Fruit fly (Drosophila melanogaster) whole organism, embryonic: ENCODE data around the gene Trf4-2.

Source experiments
- Antp ChIP-seq: fragments of 200-800 bp; sonication (Bioruptor generic); optimal IDR thresholded peaks from 3 replicates; lab custom pipeline; 2016; ENCODE audit warnings: missing biosample characterization, missing genetic modification characterization
- C15 ChIP-seq: fragments of 200-800 bp; sonication (Bioruptor generic); IDR thresholded peaks from 3 replicates; pipeline ENCODE4 v1.3.6; 2022; ENCODE audit warnings: missing biosample characterization, missing genetic modification characterization
- CG10543 ChIP-seq: fragments of 200-800 bp; sonication (Bioruptor generic); optimal IDR thresholded peaks from 3 replicates; lab custom pipeline; 2017; ENCODE audit warnings: missing biosample characterization, mild to moderate bottlenecking, missing genetic modification characterization, moderate library complexity
- CG11093 ChIP-seq: fragments of 200-800 bp; sonication (Bioruptor generic); IDR thresholded peaks from 3 replicates; pipeline ENCODE4 v1.3.6; 2022; ENCODE audit warnings: missing biosample characterization, missing genetic modification characterization
- CG12659 ChIP-seq: fragments of 200-800 bp; sonication (Bioruptor generic); optimal IDR thresholded peaks from 3 replicates; lab custom pipeline; 2017; ENCODE audit warnings: mild to moderate bottlenecking, missing biosample characterization, missing genetic modification reagents, missing genetic modification characterization
- CG13296 ChIP-seq: fragments of 200-800 bp; sonication (Bioruptor generic); optimal IDR thresholded peaks from 3 replicates; lab custom pipeline; 2018; ENCODE audit warnings: missing biosample characterization, mild to moderate bottlenecking, missing genetic modification characterization
- CG13624 ChIP-seq: fragments of 200-800 bp; sonication (Bioruptor generic); optimal IDR thresholded peaks from 2 replicates; lab custom pipeline; 2016; ENCODE audit warnings: missing biosample characterization, missing genetic modification characterization
- CG15011 ChIP-seq: fragments of 200-800 bp; sonication (Bioruptor generic); optimal IDR thresholded peaks from 3 replicates; lab custom pipeline; 2018; ENCODE audit warnings: missing biosample characterization, mild to moderate bottlenecking, missing genetic modification characterization
- CG15514 ChIP-seq: fragments of 200-800 bp; sonication (Bioruptor generic); optimal IDR thresholded peaks from 3 replicates; lab custom pipeline; 2017; ENCODE audit warnings: missing biosample characterization, missing genetic modification characterization, mild to moderate bottlenecking, moderate library complexity, missing genetic modification reagents
- CG17186 ChIP-seq: fragments of 200-800 bp; sonication (Bioruptor generic); optimal IDR thresholded peaks from 3 replicates; lab custom pipeline; 2017; ENCODE audit warnings: missing biosample characterization, missing genetic modification reagents, missing genetic modification characterization
- CG18619 ChIP-seq: fragments of 200-800 bp; sonication (Bioruptor generic); optimal IDR thresholded peaks from 3 replicates; lab custom pipeline; 2017; ENCODE audit warnings: missing biosample characterization, mild to moderate bottlenecking, missing genetic modification characterization
- CG2712 ChIP-seq: fragments of 200-800 bp; optimal IDR thresholded peaks from 3 replicates; lab custom pipeline; 2019; ENCODE audit warnings: missing biosample characterization, mild to moderate bottlenecking, missing genetic modification characterization, moderate library complexity
- CG3281 ChIP-seq: fragments of 200-800 bp; sonication (Bioruptor generic); optimal IDR thresholded peaks from 3 replicates; lab custom pipeline; 2017; ENCODE audit warnings: missing biosample characterization, mild to moderate bottlenecking, missing genetic modification characterization
- CG6272 ChIP-seq: fragments of 200-800 bp; sonication (Bioruptor generic); IDR thresholded peaks from 2 replicates; pipeline ENCODE4 v1.3.6; 2022; ENCODE audit warnings: missing biosample characterization, missing genetic modification characterization
- CG6683 ChIP-seq: fragments of 200-800 bp; sonication (Bioruptor generic); optimal IDR thresholded peaks from 2 replicates; lab custom pipeline; 2017; ENCODE audit warnings: missing biosample characterization, mild to moderate bottlenecking, missing genetic modification characterization, missing genetic modification reagents
- CG7963 ChIP-seq: fragments of 200-800 bp; sonication (Bioruptor generic); IDR thresholded peaks from 3 replicates; pipeline ENCODE4 v1.3.6; 2022; ENCODE audit warnings: missing biosample characterization, missing genetic modification characterization; ENCODE audit not compliant: partially characterized antibody
- CG8388 ChIP-seq: fragments of 200-800 bp; sonication (Bioruptor generic); optimal IDR thresholded peaks from 2 replicates; lab custom pipeline; 2019; ENCODE audit warnings: missing biosample characterization, mild to moderate bottlenecking, missing genetic modification characterization, moderate library complexity
- CG8944 ChIP-seq: fragments of 200-800 bp; sonication (Bioruptor generic); optimal IDR thresholded peaks from 3 replicates; lab custom pipeline; 2016; ENCODE audit warnings: missing biosample characterization, missing genetic modification characterization
- CG9215 ChIP-seq: fragments of 200-800 bp; sonication (Bioruptor generic); IDR thresholded peaks from 2 replicates; pipeline ENCODE4 v1.3.6; 2022; ENCODE audit warnings: missing biosample characterization, missing genetic modification characterization
- Dad ChIP-seq: fragments of 200-800 bp; sonication (Bioruptor generic); optimal IDR thresholded peaks from 3 replicates; lab custom pipeline; 2016; ENCODE audit warnings: missing biosample characterization, missing genetic modification characterization
- Ets97D ChIP-seq: fragments of 200-800 bp; sonication (Bioruptor generic); optimal IDR thresholded peaks from 3 replicates; lab custom pipeline; 2016; ENCODE audit warnings: missing biosample characterization, missing genetic modification characterization
- Fer3 ChIP-seq: fragments of 200-800 bp; sonication (Bioruptor generic); optimal IDR thresholded peaks from 2 replicates; lab custom pipeline; 2018; ENCODE audit warnings: missing biosample characterization, mild to moderate bottlenecking, missing genetic modification characterization, moderate library complexity
- HHEX ChIP-seq: fragments of 200-800 bp; sonication (Bioruptor generic); optimal IDR thresholded peaks from 3 replicates; lab custom pipeline; 2017; ENCODE audit warnings: missing biosample characterization, mild to moderate bottlenecking, missing genetic modification characterization, missing genetic modification reagents
- HmgD ChIP-seq: fragments of 200-800 bp; sonication (Bioruptor generic); optimal IDR thresholded peaks from 3 replicates; lab custom pipeline; 2016; ENCODE audit warnings: missing biosample characterization, missing genetic modification characterization
- Med ChIP-seq: fragments of 200-800 bp; sonication (Bioruptor generic); peaks from one replicate; lab custom pipeline; 2016; ENCODE audit warnings: missing biosample characterization, missing genetic modification characterization, mild to moderate bottlenecking, inconsistent platforms, moderate library complexity
- NK7.1 ChIP-seq: fragments of 200-800 bp; sonication (Bioruptor generic); optimal IDR thresholded peaks from 3 replicates; lab custom pipeline; 2016; ENCODE audit warnings: missing biosample characterization, missing genetic modification characterization
- Poxn ChIP-seq: fragments of 200-800 bp; sonication (Bioruptor generic); IDR thresholded peaks from 2 replicates; pipeline ENCODE4 v1.3.6; 2022; ENCODE audit warnings: missing biosample characterization, missing genetic modification characterization
- Side ChIP-seq: fragments of 200-800 bp; sonication (Bioruptor generic); optimal IDR thresholded peaks from 2 replicates; lab custom pipeline; 2016; ENCODE audit warnings: missing biosample characterization, missing genetic modification characterization
- Sry-β ChIP-seq: fragments of 200-800 bp; sonication (Bioruptor generic); optimal IDR thresholded peaks from 2 replicates; lab custom pipeline; 2018; ENCODE audit warnings: missing biosample characterization, mild to moderate bottlenecking, missing genetic modification characterization, moderate library complexity
- YL-1 ChIP-seq: fragments of 200-800 bp; sonication (Bioruptor generic); optimal IDR thresholded peaks from 3 replicates; lab custom pipeline; 2017; ENCODE audit warnings: missing biosample characterization, mild to moderate bottlenecking, missing genetic modification characterization
- bsh ChIP-seq, 2 experiments: fragments of 200-800 bp; sonication (Bioruptor generic); optimal IDR thresholded peaks; 2 replicates each; lab custom pipeline; 2017 to 2018; ENCODE audit warnings: mild to moderate bottlenecking in 2 of 2, missing biosample characterization in 2 of 2, missing genetic modification characterization in 2 of 2, moderate library complexity in 1 of 2
- cg ChIP-seq: fragments of 200-800 bp; sonication (Bioruptor generic); optimal IDR thresholded peaks from 3 replicates; lab custom pipeline; 2019; ENCODE audit warnings: missing biosample characterization, mild to moderate bottlenecking, missing genetic modification characterization, moderate library complexity
- chm ChIP-seq: fragments of 200-800 bp; sonication (Bioruptor generic); IDR thresholded peaks from 2 replicates; pipeline ENCODE4 v1.3.6; 2022; ENCODE audit warnings: missing biosample characterization, missing genetic modification characterization
- chn ChIP-seq: fragments of 200-800 bp; sonication (Bioruptor generic); optimal IDR thresholded peaks from 2 replicates; lab custom pipeline; 2016; ENCODE audit warnings: missing biosample characterization, missing genetic modification characterization
- dysf ChIP-seq: fragments of 200-800 bp; sonication (Bioruptor generic); IDR thresholded peaks from 3 replicates; pipeline ENCODE4 v1.3.6; 2022; ENCODE audit warnings: missing biosample characterization, missing genetic modification characterization
- fd64A ChIP-seq: fragments of 200-800 bp; sonication (Bioruptor generic); optimal IDR thresholded peaks from 3 replicates; lab custom pipeline; 2018; ENCODE audit warnings: missing biosample characterization, mild to moderate bottlenecking, missing genetic modification characterization
- fd96Cb ChIP-seq: fragments of 200-800 bp; sonication (Bioruptor generic); optimal IDR thresholded peaks from 2 replicates; lab custom pipeline; 2018; ENCODE audit warnings: missing biosample characterization, mild to moderate bottlenecking, missing genetic modification characterization, moderate library complexity
- gcm ChIP-seq: fragments of 200-800 bp; sonication (Bioruptor generic); optimal IDR thresholded peaks from 2 replicates; lab custom pipeline; 2019; ENCODE audit warnings: missing biosample characterization, mild to moderate bottlenecking, missing genetic modification characterization, moderate library complexity
- grau ChIP-seq: fragments of 200-800 bp; optimal IDR thresholded peaks from 3 replicates; lab custom pipeline; 2019; ENCODE audit warnings: missing biosample characterization, mild to moderate bottlenecking, missing genetic modification characterization, moderate library complexity
- hbn ChIP-seq: fragments of 200-800 bp; sonication (Bioruptor generic); IDR thresholded peaks from 2 replicates; pipeline ENCODE4 v1.3.6; 2022; ENCODE audit warnings: missing biosample characterization, missing genetic modification characterization; ENCODE audit not compliant: partially characterized antibody
- lmd ChIP-seq: fragments of 200-800 bp; sonication (Bioruptor generic); IDR thresholded peaks from 2 replicates; pipeline ENCODE4 v1.3.6; 2022; ENCODE audit warnings: missing biosample characterization, missing genetic modification characterization
- prd ChIP-seq, 3 experiments: fragments of >200 bp in 2 of 3; fragments of 200-800 bp in 1 of 3; sonication (Bioruptor generic) in 1 of 3; optimal IDR thresholded peaks in 2 of 3; IDR thresholded peaks in 1 of 3; 2 replicates in 2 of 3; 3 replicates in 1 of 3; pipeline versions ENCODE4 v1.3.6 to Lab custom; 2017 to 2022; ENCODE audit warnings: missing biosample characterization in 1 of 3, missing genetic modification characterization in 1 of 3
- salm ChIP-seq: fragments of 200-800 bp; sonication (Bioruptor generic); optimal IDR thresholded peaks from 2 replicates; lab custom pipeline; 2018; ENCODE audit warnings: missing biosample characterization, mild to moderate bottlenecking, missing genetic modification characterization
- slp2 ChIP-seq: fragments of 200-800 bp; sonication (Bioruptor generic); optimal IDR thresholded peaks from 2 replicates; lab custom pipeline; 2016; ENCODE audit warnings: missing biosample characterization, missing genetic modification characterization
- sob ChIP-seq: fragments of 200-800 bp; sonication (Bioruptor generic); IDR thresholded peaks from 2 replicates; pipeline ENCODE4 v1.3.6; 2022; ENCODE audit warnings: missing biosample characterization, missing genetic modification characterization
- toy ChIP-seq: fragments of 200-800 bp; sonication (Bioruptor generic); IDR thresholded peaks from 2 replicates; pipeline ENCODE4 v1.3.6; 2022; ENCODE audit warnings: missing biosample characterization, missing genetic modification characterization
- zen2 ChIP-seq: fragments of 200-800 bp; sonication (Bioruptor generic); IDR thresholded peaks from 3 replicates; pipeline ENCODE4 v1.3.6; 2022; ENCODE audit warnings: missing biosample characterization, missing genetic modification characterization; ENCODE audit not compliant: partially characterized antibody

Trf4-2 gene

dm6 chr3R:24944920-24945853 is 20.2 kb downstream of the Trf4-2 start, which contains the start of the genes ssh and Nmnat (continued):
- TF ChIP-seq CG15011 (GFP tag; lab: Kevin White, UChicago) = no peak
- TF ChIP-seq lmd (GFP tag; lab: Robert Waterston, UW) = no peak
- TF ChIP-seq gcm (GFP tag; lab: Kevin White, UChicago) = no peak
- TF ChIP-seq CG10543 (GFP tag; lab: Kevin White, UChicago) = peak; percentile 29
- TF ChIP-seq CG12659 (GFP tag; lab: Kevin White, UChicago) = peak; percentile 78
- no peak for TF ChIP-seq bsh (GFP tag; optimal IDR thresholded peaks at IDR 0.05; lab: Kevin White, UChicago)
- TF ChIP-seq CG13624 (GFP tag; lab: Kevin White, UChicago) = peak; percentile 53
- TF ChIP-seq Sry-β (GFP tag; lab: Kevin White, UChicago) = peak; percentile 17
- TF ChIP-seq dysf (GFP tag; lab: Robert Waterston, UW) = peak; percentile 17; the same call in 1 of the 3 replicates
- peak; percentile 37 for TF ChIP-seq cg (GFP tag; lab: Kevin White, UChicago)
- TF ChIP-seq Poxn (GFP tag; lab: Robert Waterston, UW) = no peak
- no peak for TF ChIP-seq chn (GFP tag; lab: Kevin White, UChicago)
- TF ChIP-seq NK7.1 (GFP tag; lab: Kevin White, UChicago) = no peak
- 0 out of 3 replicates have a peak, but pooled peaks have one; percentile 52 for TF ChIP-seq C15 (GFP tag; lab: Robert Waterston, UW)
- peak; percentile 26 for TF ChIP-seq CG18619 (GFP tag; lab: Kevin White, UChicago)
- no peak for TF ChIP-seq CG9215 (GFP tag; lab: Robert Waterston, UW)
- TF ChIP-seq Ets97D = peak; percentile 85
- TF ChIP-seq zen2 (GFP tag; lab: Robert Waterston, UW) = peak; percentile 65; the same call in 1 of the 3 replicates
- TF ChIP-seq Antp = no peak
- TF ChIP-seq CG8944 (GFP tag; lab: Kevin White, UChicago) = no peak
- peak; percentile 76; the same call in 2 of the 3 replicates for TF ChIP-seq CG7963 (GFP tag; lab: Robert Waterston, UW)
- TF ChIP-seq CG2712 = peak; percentile 62
- TF ChIP-seq CG8388 (GFP tag; lab: Kevin White, UChicago) = peak; percentile 34
- peak; percentile 56 for TF ChIP-seq grau (tag; lab: Kevin White, UChicago)
- no peak for TF ChIP-seq chm (GFP tag; lab: Robert Waterston, UW)
- peak; percentile 84 for TF ChIP-seq Med
- TF ChIP-seq YL-1 (GFP tag; lab: Kevin White, UChicago) = peak; percentile 92
- peak; percentile 44 for TF ChIP-seq CG3281
- peak; percentile 21 for TF ChIP-seq Dad (GFP tag; lab: Kevin White, UChicago)
- TF ChIP-seq fd64A (GFP tag; lab: Kevin White, UChicago) = no peak
- no peak for TF ChIP-seq Fer3 (tag; lab: Kevin White, UChicago)
- no peak for TF ChIP-seq HHEX
- no peak for TF ChIP-seq CG6272 (GFP tag; lab: Robert Waterston, UW)
- no peak for TF ChIP-seq prd (optimal IDR thresholded peaks at IDR 0.05; lab: Kevin White, UChicago)
- TF ChIP-seq prd (GFP tag; IDR thresholded peaks at IDR 0.05; lab: Robert Waterston, UW) = no peak
- no peak for TF ChIP-seq fd96Cb (tag; lab: Kevin White, UChicago)
- peak; percentile 70 for TF ChIP-seq CG15514
- TF ChIP-seq salm (tag; lab: Kevin White, UChicago) = no peak
- peak; percentile 56 for TF ChIP-seq CG17186 (GFP tag; lab: Kevin White, UChicago)
- peak; percentile 77 for TF ChIP-seq hbn (GFP tag; lab: Robert Waterston, UW)
- TF ChIP-seq CG11093 (GFP tag; lab: Robert Waterston, UW) = no peak
- TF ChIP-seq CG13296 (GFP tag; lab: Kevin White, UChicago) = no peak
- peak; percentile 37 for TF ChIP-seq Side
- no peak for TF ChIP-seq CG6683 (GFP tag; lab: Kevin White, UChicago)
- TF ChIP-seq sob (GFP tag; lab: Robert Waterston, UW) = peak; percentile 65
- peak; percentile 2 for TF ChIP-seq slp2 (GFP tag; lab: Kevin White, UChicago)
- TF ChIP-seq toy (GFP tag; lab: Robert Waterston, UW) = no peak
- peak; percentile 6 for TF ChIP-seq HmgD (GFP tag; lab: Kevin White, UChicago)
